Worm (Caenorhabditis elegans): ENCODE measurements around the gene bud-31.
A peak's percentile ranks its signal among the peaks of the same experiment; 100 is the strongest.

Gene bud-31

DNA sequence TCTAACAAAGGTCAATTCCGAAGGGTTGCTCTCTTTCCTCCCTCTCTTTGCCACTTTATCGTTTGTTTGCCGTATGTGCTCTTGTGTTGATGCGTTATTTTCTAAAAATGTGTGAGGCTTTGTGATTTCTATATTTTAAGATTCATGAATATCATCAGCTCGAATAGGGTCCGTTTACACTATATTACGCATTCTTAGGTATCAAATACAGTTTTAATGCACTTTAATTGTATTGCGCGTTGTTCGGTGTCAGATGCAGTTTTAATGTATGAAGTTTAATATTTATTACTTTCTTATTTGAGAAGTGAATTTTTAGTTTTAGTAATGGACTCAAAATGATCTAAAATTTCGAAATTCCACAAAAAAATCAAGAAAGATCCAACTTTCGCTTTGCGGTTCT, at the start of gene bud-31:
Gene bud-31 (minus strand): TSS at position 101 of the 400 bp plus-strand sequence.
- TF ChIP-seq pha-4 (tag; optimal IDR thresholded peaks at IDR 0.05) (no peak), nhr-25 (tag; optimal IDR thresholded peaks at IDR 0.05) (no peak), lin-39 (tag; optimal IDR thresholded peaks at IDR 0.05) (no peak), ceh-16 (tag; optimal IDR thresholded peaks at IDR 0.05) (no peak), nhr-23 (tag; optimal IDR thresholded peaks at IDR 0.05) (no peak), R02D3.7 (tag; optimal IDR thresholded peaks at IDR 0.05) (no peak), elt-2 (tag; optimal IDR thresholded peaks at IDR 0.05) (no peak), nhr-11 (tag; optimal IDR thresholded peaks at IDR 0.05) (no peak), pqm-1 (tag; optimal IDR thresholded peaks at IDR 0.05) (no peak), nhr-43 (tag; optimal IDR thresholded peaks at IDR 0.05; ENCODE audit: poor library complexity, severe bottlenecking) (no peak)

DNA sequence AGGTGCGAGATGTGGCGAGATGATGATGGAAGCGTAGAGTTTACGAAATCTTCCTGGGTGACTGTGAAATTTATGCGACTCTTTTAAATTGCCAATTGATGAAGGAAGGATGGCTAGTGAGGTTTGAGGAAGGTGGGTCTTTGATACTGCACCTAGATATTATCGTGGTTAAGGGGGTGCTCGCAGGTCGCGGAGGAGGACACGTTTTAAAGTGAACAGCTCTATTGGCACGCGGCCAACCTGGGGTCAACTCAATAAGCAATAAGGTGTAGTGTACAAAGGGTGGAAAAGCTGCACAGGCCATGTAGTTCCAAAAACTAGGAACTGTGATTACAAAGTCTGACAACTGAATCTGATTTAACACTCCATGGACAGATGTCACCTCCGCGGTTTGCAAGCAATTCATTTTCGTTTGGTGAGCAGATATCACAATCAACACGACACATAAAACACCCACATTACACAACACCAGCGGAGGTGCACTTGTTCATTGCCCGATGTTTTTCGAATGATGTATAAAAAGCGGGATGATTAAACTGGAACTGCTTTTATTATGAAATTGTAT, 49.1 kb upstream of the bud-31 start:
- TF ChIP-seq mml-1 (tag; optimal IDR thresholded peaks at IDR 0.05) = no peak
- TF ChIP-seq egl-5 (tag; optimal IDR thresholded peaks at IDR 0.05) = peak; percentile 43
- no peak for TF ChIP-seq nhr-12 (tag; optimal IDR thresholded peaks at IDR 0.05)
- TF ChIP-seq nhr-76 (tag; optimal IDR thresholded peaks at IDR 0.05) = no peak

DNA sequence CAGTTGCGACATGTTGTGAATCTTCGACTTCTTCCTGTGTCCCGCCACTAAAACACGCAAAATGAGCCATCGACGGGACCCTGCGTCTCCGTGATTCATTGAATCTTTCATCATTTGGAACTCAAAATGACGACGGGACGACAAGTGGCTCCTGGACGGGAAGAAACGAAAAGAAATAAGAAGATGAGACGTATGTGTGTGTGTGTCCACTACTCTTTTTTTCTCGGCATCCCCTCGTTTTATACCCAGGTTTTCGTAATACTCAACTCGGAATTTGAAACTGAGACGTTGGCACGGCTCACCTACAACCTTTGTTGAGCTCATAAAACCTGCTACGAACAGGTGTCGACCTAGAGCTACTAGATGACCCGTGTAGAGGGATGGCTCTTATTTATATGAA, 48.2 kb upstream of the bud-31 start:
- TF ChIP-seq nhr-76 (tag; optimal IDR thresholded peaks at IDR 0.05) (no peak), ceh-28 (tag; optimal IDR thresholded peaks at IDR 0.05) (no peak), elt-1 (tag; optimal IDR thresholded peaks at IDR 0.05) (no peak), nfya-1 (tag; optimal IDR thresholded peaks at IDR 0.05; ENCODE audit: insufficient read depth) (peak; percentile 31), egl-27 (tag; optimal IDR thresholded peaks at IDR 0.05) (no peak), skn-1 (tag; optimal IDR thresholded peaks at IDR 0.05) (no peak), snpc-4 (tag; optimal IDR thresholded peaks at IDR 0.05) (no peak), zag-1 (tag; optimal IDR thresholded peaks at IDR 0.05) (no peak)

DNA sequence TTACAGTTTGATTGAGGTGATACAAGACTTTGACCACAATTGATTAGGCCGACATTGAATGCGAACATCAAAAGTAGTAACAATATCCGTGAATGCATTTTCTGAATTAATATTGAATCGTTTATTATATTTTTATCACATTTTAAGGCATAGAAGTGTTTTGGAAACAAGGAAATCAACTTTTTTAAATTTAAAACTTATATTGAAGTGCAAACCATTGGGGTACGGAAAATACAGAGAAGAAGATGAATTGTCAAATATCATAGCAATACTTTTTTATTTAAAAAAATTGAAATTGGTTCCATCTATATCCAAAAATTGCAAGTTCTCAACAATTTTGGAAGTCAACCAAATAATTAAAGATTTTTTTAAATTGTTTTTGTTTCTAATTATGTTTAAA, 46.9 kb upstream of the bud-31 start, which contains the start of gene T05G5.1:
Gene T05G5.1 (minus strand): TSS at position 101 of the 400 bp plus-strand sequence.
- no peak for TF ChIP-seq skn-1 (tag; optimal IDR thresholded peaks at IDR 0.05)
- TF ChIP-seq aly-2 (tag; optimal IDR thresholded peaks at IDR 0.05) = no peak
- TF ChIP-seq elt-3 (tag; optimal IDR thresholded peaks at IDR 0.05) = no peak
- TF ChIP-seq ZK546.5 (tag; optimal IDR thresholded peaks at IDR 0.05) = no peak
- TF ChIP-seq egl-27 (tag; optimal IDR thresholded peaks at IDR 0.05) = no peak
- no peak for TF ChIP-seq nhr-25 (tag; optimal IDR thresholded peaks at IDR 0.05)
- TF ChIP-seq R02D3.7 (tag; optimal IDR thresholded peaks at IDR 0.05) = no peak
- TF ChIP-seq nhr-12 (tag; optimal IDR thresholded peaks at IDR 0.05) = no peak
- TF ChIP-seq jun-1 (tag; optimal IDR thresholded peaks at IDR 0.05) = no peak
- TF ChIP-seq unc-39 (tag; optimal IDR thresholded peaks at IDR 0.05) = no peak
- TF ChIP-seq nhr-76 (tag; optimal IDR thresholded peaks at IDR 0.05) = no peak
- no peak for TF ChIP-seq sea-2 (GFP tag; optimal IDR thresholded peaks at IDR 0.05)
- no peak for TF ChIP-seq ceh-28 (tag; optimal IDR thresholded peaks at IDR 0.05)
- TF ChIP-seq tbx-2 (tag; optimal IDR thresholded peaks at IDR 0.05) = no peak
- TF ChIP-seq fos-1 (tag; optimal IDR thresholded peaks at IDR 0.05) = no peak
- no peak for TF ChIP-seq ceh-16 (tag; optimal IDR thresholded peaks at IDR 0.05)
- TF ChIP-seq ama-1 (optimal IDR thresholded peaks at IDR 0.05) = no peak
- TF ChIP-seq daf-12 (tag; optimal IDR thresholded peaks at IDR 0.05) = no peak

DNA sequence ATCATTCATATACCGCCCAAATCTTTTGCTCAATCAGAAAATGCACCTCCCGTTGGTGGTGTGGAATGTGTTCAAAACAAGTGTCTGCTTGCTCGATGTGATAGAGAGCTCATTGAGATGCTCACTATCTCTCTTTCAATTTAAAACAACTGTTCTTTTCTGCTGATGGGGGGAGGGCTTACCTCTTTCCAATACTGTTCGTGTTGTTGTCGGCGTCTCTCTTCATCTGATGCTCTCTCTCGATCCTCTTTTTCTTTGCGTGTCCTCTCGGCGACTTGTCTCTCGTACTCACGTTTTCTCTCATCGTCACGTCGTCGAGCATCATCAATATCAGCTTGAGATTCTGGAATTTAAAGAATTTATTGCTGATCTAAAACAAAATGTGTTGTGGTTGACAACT, 45.7 kb upstream of the bud-31 start:
- TF ChIP-seq nfya-1 (tag; optimal IDR thresholded peaks at IDR 0.05; ENCODE audit: insufficient read depth) = peak; percentile 4
- TF ChIP-seq unc-39 (tag; optimal IDR thresholded peaks at IDR 0.05) = no peak

DNA sequence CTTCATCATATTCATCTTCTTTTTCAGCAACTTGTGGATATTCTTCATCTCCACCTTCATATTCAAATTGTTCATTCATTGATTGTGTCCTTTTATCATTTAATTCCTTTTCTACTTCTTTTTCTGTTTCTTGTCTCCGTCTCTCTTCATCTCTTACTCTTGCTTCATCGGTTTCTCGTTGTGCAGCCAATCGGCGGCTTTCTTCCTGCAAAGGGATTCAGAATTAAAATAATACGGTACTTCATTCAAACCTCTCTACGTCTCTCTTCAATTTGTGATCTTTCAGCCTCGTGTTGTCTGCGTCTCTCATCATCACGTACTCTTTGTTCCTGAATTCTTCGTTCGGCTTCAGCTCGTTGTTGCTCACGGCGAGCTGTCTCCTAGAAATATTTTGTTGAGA, 44.3 kb upstream of the bud-31 start:
- TF ChIP-seq daf-12 (tag; optimal IDR thresholded peaks at IDR 0.05) (no peak), nhr-67 (tag; optimal IDR thresholded peaks at IDR 0.05) (no peak), tbx-2 (tag; optimal IDR thresholded peaks at IDR 0.05) (no peak), nhr-28 (tag; optimal IDR thresholded peaks at IDR 0.05) (no peak), nfya-1 (tag; optimal IDR thresholded peaks at IDR 0.05; ENCODE audit: insufficient read depth) (peak; percentile 87), R02D3.7 (tag; optimal IDR thresholded peaks at IDR 0.05) (no peak), skn-1 (tag; optimal IDR thresholded peaks at IDR 0.05) (no peak)
